Fruit fly (Drosophila melanogaster) S2 (cell line): ENCODE measurements around the gene ND-24L.

Experiments
- CG8478 ChIP-seq: fragments of >200 bp; optimal IDR thresholded peaks from 2 replicates; lab custom pipeline; 2018
- CTCF ChIP-seq, 2 experiments: fragments of >200 bp; optimal IDR thresholded peaks; 2 replicates each; lab custom pipeline; 2018

dm6 chr3L:17329069-17329468, 8.5 kb upstream of the ND-24L start, which contains the start of gene Or74a:
- TF ChIP-seq CTCF (optimal IDR thresholded peaks at IDR 0.05; lab: Kevin White, UChicago) (no peak), CG8478 (lab: Kevin White, UChicago) (no peak)
